Worm (Caenorhabditis elegans) whole organism, mixed stage, embryonic: ENCODE data around the gene F44D12.16.

Experiments used
- drap-1 ChIP-seq: fragments of 200-800 bp; sonication (Bioruptor generic); optimal IDR thresholded peaks from 3 replicates; lab custom pipeline; 2018; ENCODE audit warnings: mild to moderate bottlenecking, missing genetic modification characterization, missing compliant biosample characterization
- nhr-237 ChIP-seq: fragments of 150-350 bp; optimal IDR thresholded peaks from 2 replicates; lab custom pipeline; 2014; ENCODE audit warnings: missing biosample characterization, missing genetic modification characterization
- unc-39 ChIP-seq: fragments of 150-350 bp; optimal IDR thresholded peaks from 2 replicates; lab custom pipeline; 2014; ENCODE audit warnings: missing biosample characterization, missing genetic modification characterization

DNA sequence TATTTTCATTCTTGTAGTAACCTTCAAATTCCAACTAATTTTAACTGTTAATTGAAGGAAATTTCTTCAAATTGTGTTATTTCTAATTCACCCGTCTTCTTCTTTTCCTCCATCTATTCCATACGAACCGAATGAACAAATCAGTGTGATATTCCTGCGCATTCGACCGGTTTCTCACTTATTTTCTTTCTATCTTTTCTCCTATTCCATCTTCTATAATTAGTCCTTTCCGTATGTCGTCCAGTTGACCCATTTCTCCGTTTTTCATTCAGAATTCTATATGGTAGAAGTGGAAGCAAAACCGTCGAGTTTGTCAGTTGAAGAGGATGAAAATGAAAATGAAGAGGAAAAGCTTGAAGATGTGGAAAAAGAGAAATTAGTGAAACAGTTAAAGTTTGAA is 19.3 kb upstream of the F44D12.16 start, which contains the start of gene magu-4:
- TF ChIP-seq drap-1 (GFP tag; lab: Kevin White, UChicago) (no peak), unc-39 (no peak), nhr-237 (tag; lab: Kevin White, UChicago) (no peak)
